Fruit fly (Drosophila melanogaster) whole organism, embryonic: Measurements from ENCODE around the gene CCDC151.

Experiments
- CG10147 ChIP-seq: fragments of 200-800 bp; sonication (Bioruptor generic); optimal IDR thresholded peaks from 2 replicates; lab custom pipeline; 2019; ENCODE audit warnings: missing biosample characterization, mild to moderate bottlenecking, missing genetic modification characterization, moderate library complexity
- CG10565 ChIP-seq: fragments of 200-800 bp; sonication (Bioruptor generic); optimal IDR thresholded peaks from 3 replicates; lab custom pipeline; 2016; ENCODE audit warnings: missing biosample characterization, mild to moderate bottlenecking, missing genetic modification characterization
- CG11398 ChIP-seq: fragments of 200-800 bp; sonication (Bioruptor generic); optimal IDR thresholded peaks from 2 replicates; lab custom pipeline; 2016; ENCODE audit warnings: missing biosample characterization, missing genetic modification characterization
- CG11504 ChIP-seq: fragments of 200-800 bp; sonication (Bioruptor generic); optimal IDR thresholded peaks from 3 replicates; lab custom pipeline; 2019; ENCODE audit warnings: missing biosample characterization, mild to moderate bottlenecking, missing genetic modification characterization, moderate library complexity
- CG12104 ChIP-seq: fragments of 200-800 bp; sonication (Bioruptor generic); optimal IDR thresholded peaks from 3 replicates; lab custom pipeline; 2016; ENCODE audit warnings: missing biosample characterization, missing genetic modification characterization
- CG12299 ChIP-seq: fragments of 200-800 bp; sonication (Bioruptor generic); optimal IDR thresholded peaks from 2 replicates; lab custom pipeline; 2018; ENCODE audit warnings: missing biosample characterization, mild to moderate bottlenecking, missing genetic modification characterization
- CG14965 ChIP-seq: fragments of 200-800 bp; sonication (Bioruptor generic); optimal IDR thresholded peaks from 2 replicates; lab custom pipeline; 2016; ENCODE audit warnings: missing biosample characterization, missing genetic modification characterization, borderline replicate concordance
- CG15011 ChIP-seq: fragments of 200-800 bp; sonication (Bioruptor generic); optimal IDR thresholded peaks from 3 replicates; lab custom pipeline; 2018; ENCODE audit warnings: missing biosample characterization, mild to moderate bottlenecking, missing genetic modification characterization
- CG15269 ChIP-seq: fragments of 200-800 bp; sonication (Bioruptor generic); optimal IDR thresholded peaks from 2 replicates; lab custom pipeline; 2018; ENCODE audit warnings: missing biosample characterization, mild to moderate bottlenecking, missing genetic modification characterization, moderate library complexity
- CG16863 ChIP-seq: fragments of 200-800 bp; sonication (Bioruptor generic); optimal IDR thresholded peaks from 3 replicates; lab custom pipeline; 2016; ENCODE audit warnings: missing biosample characterization, missing genetic modification characterization
- CG17359 ChIP-seq: fragments of 200-800 bp; sonication (Bioruptor generic); optimal IDR thresholded peaks from 3 replicates; lab custom pipeline; 2018; ENCODE audit warnings: missing biosample characterization, mild to moderate bottlenecking, missing genetic modification characterization, moderate library complexity
- CG17361 ChIP-seq: fragments of 200-800 bp; sonication (Bioruptor generic); IDR thresholded peaks from 3 replicates; pipeline ENCODE4 v1.3.6; 2022; ENCODE audit warnings: missing biosample characterization, missing genetic modification characterization
- CG1832 ChIP-seq: fragments of 200-800 bp; sonication (Bioruptor generic); optimal IDR thresholded peaks from 2 replicates; lab custom pipeline; 2017; ENCODE audit warnings: missing biosample characterization, mild to moderate bottlenecking, missing genetic modification characterization, inconsistent platforms
- CG18599 ChIP-seq: fragments of 200-800 bp; sonication (Bioruptor generic); optimal IDR thresholded peaks from 3 replicates; lab custom pipeline; 2017; ENCODE audit warnings: missing biosample characterization, missing genetic modification characterization, mild to moderate bottlenecking, moderate library complexity, missing genetic modification reagents
- CG31388 ChIP-seq: fragments of 200-800 bp; sonication (Bioruptor generic); optimal IDR thresholded peaks from 2 replicates; lab custom pipeline; 2016; ENCODE audit warnings: missing biosample characterization, missing genetic modification characterization
- CG3281 ChIP-seq: fragments of 200-800 bp; sonication (Bioruptor generic); optimal IDR thresholded peaks from 3 replicates; lab custom pipeline; 2017; ENCODE audit warnings: missing biosample characterization, mild to moderate bottlenecking, missing genetic modification characterization
- CG34422 ChIP-seq: fragments of 200-800 bp; sonication (Bioruptor generic); IDR thresholded peaks from 3 replicates; pipeline ENCODE4 v1.3.6; 2022; ENCODE audit warnings: missing biosample characterization, missing genetic modification characterization
- CG3847 ChIP-seq: fragments of 200-800 bp; sonication (Bioruptor generic); IDR thresholded peaks from 2 replicates; pipeline ENCODE4 v1.3.6; 2022; ENCODE audit warnings: missing biosample characterization, missing genetic modification characterization
- CG4730 ChIP-seq: fragments of 200-800 bp; sonication (Bioruptor generic); IDR thresholded peaks from 2 replicates; pipeline ENCODE4 v1.3.6; 2022; ENCODE audit warnings: missing biosample characterization, missing genetic modification characterization
- CG6854 ChIP-seq: fragments of 200-800 bp; sonication (Bioruptor generic); optimal IDR thresholded peaks from 3 replicates; lab custom pipeline; 2017; ENCODE audit warnings: missing biosample characterization, mild to moderate bottlenecking, missing genetic modification characterization
- CG7357 ChIP-seq: fragments of 200-800 bp; sonication (Bioruptor generic); IDR thresholded peaks from 3 replicates; pipeline ENCODE4 v1.3.6; 2022; ENCODE audit warnings: missing biosample characterization, missing genetic modification characterization
- CG8924 ChIP-seq: fragments of 200-800 bp; optimal IDR thresholded peaks from 3 replicates; lab custom pipeline; 2019; ENCODE audit warnings: missing biosample characterization, mild to moderate bottlenecking, missing genetic modification characterization, moderate library complexity
- CG9215 ChIP-seq: fragments of 200-800 bp; sonication (Bioruptor generic); IDR thresholded peaks from 2 replicates; pipeline ENCODE4 v1.3.6; 2022; ENCODE audit warnings: missing biosample characterization, missing genetic modification characterization
- Dip2 ChIP-seq: fragments of 200-800 bp; sonication (Bioruptor generic); IDR thresholded peaks from 2 replicates; pipeline ENCODE4 v1.3.6; 2022; ENCODE audit warnings: missing biosample characterization, missing genetic modification characterization
- MTF-1 ChIP-seq: fragments of 200-800 bp; sonication (Bioruptor generic); optimal IDR thresholded peaks from 2 replicates; lab custom pipeline; 2018; ENCODE audit warnings: missing biosample characterization, mild to moderate bottlenecking, missing genetic modification characterization, borderline replicate concordance
- Nf-YA ChIP-seq: fragments of 200-800 bp; sonication (Bioruptor generic); IDR thresholded peaks from 2 replicates; pipeline ENCODE4 v1.3.6; 2022; ENCODE audit warnings: missing biosample characterization, missing genetic modification characterization
- Nf-YB ChIP-seq: fragments of 200-800 bp; sonication (Bioruptor generic); optimal IDR thresholded peaks from 3 replicates; lab custom pipeline; 2019; ENCODE audit warnings: missing biosample characterization, mild to moderate bottlenecking, missing genetic modification characterization, moderate library complexity
- Oaz ChIP-seq: fragments of 200-800 bp; sonication (Bioruptor generic); IDR thresholded peaks from 2 replicates; pipeline ENCODE4 v1.3.6; 2022; ENCODE audit warnings: missing biosample characterization, missing genetic modification characterization
- Usf ChIP-seq: fragments of 200-800 bp; sonication (Bioruptor generic); optimal IDR thresholded peaks from 2 replicates; lab custom pipeline; 2017; ENCODE audit warnings: missing genotype, missing biosample characterization, missing genetic modification characterization
- Xbp1 ChIP-seq: fragments of 200-800 bp; sonication (Bioruptor generic); optimal IDR thresholded peaks from 3 replicates; lab custom pipeline; 2016; ENCODE audit warnings: missing biosample characterization, mild to moderate bottlenecking, missing genetic modification characterization
- ac ChIP-seq: fragments of 200-800 bp; sonication (Bioruptor generic); optimal IDR thresholded peaks from 3 replicates; lab custom pipeline; 2017; ENCODE audit warnings: missing biosample characterization, mild to moderate bottlenecking, missing genetic modification characterization
- ara ChIP-seq: fragments of 200-800 bp; sonication (Bioruptor generic); IDR thresholded peaks from 2 replicates; pipeline ENCODE4 v1.3.6; 2022; ENCODE audit warnings: missing biosample characterization, missing genetic modification characterization
- ase ChIP-seq: fragments of 200-800 bp; sonication (Bioruptor generic); IDR thresholded peaks from 3 replicates; pipeline ENCODE4 v1.3.6; 2022; ENCODE audit warnings: missing biosample characterization, missing genetic modification characterization
- bcd ChIP-seq: fragments of 200-800 bp; sonication (Bioruptor generic); optimal IDR thresholded peaks from 2 replicates; lab custom pipeline; 2017; ENCODE audit warnings: missing biosample characterization, mild to moderate bottlenecking, missing genetic modification characterization
- br ChIP-seq: fragments of >200 bp; optimal IDR thresholded peaks from 2 replicates; lab custom pipeline; 2017
- cad ChIP-seq: fragments of >200 bp; optimal IDR thresholded peaks from 2 replicates; lab custom pipeline; 2017; ENCODE audit warnings: missing biosample characterization, missing genetic modification characterization
- dimm ChIP-seq: fragments of 200-800 bp; sonication (Bioruptor generic); IDR thresholded peaks from 2 replicates; pipeline ENCODE4 v1.3.6; 2022; ENCODE audit warnings: missing biosample characterization, missing genetic modification characterization
- emc ChIP-seq: fragments of 200-800 bp; sonication (Bioruptor generic); optimal IDR thresholded peaks from 2 replicates; lab custom pipeline; 2016; ENCODE audit warnings: missing biosample characterization, missing genetic modification characterization
- ewg ChIP-seq: fragments of 200-800 bp; sonication (Bioruptor generic); optimal IDR thresholded peaks from 3 replicates; lab custom pipeline; 2017; ENCODE audit warnings: mild to moderate bottlenecking, missing biosample characterization, missing genetic modification reagents, missing genetic modification characterization
- gce ChIP-seq: fragments of 200-800 bp; sonication (Bioruptor generic); IDR thresholded peaks from 3 replicates; pipeline ENCODE4 v1.3.6; 2022; ENCODE audit warnings: missing biosample characterization, missing genetic modification characterization
- hth ChIP-seq: fragments of >200 bp; optimal IDR thresholded peaks from 2 replicates; lab custom pipeline; 2017; ENCODE audit warnings: inconsistent platforms
- jigr1 ChIP-seq: fragments of 200-800 bp; sonication (Bioruptor generic); IDR thresholded peaks from 3 replicates; pipeline ENCODE4 v1.3.6; 2022; ENCODE audit warnings: missing biosample characterization, missing genetic modification characterization
- kni ChIP-seq: fragments of 200-800 bp; sonication (Bioruptor generic); optimal IDR thresholded peaks from 3 replicates; lab custom pipeline; 2017; ENCODE audit warnings: mild to moderate bottlenecking, missing biosample characterization, missing genetic modification reagents, missing genetic modification characterization
- nmo ChIP-seq: fragments of 200-800 bp; sonication (Bioruptor generic); optimal IDR thresholded peaks from 2 replicates; lab custom pipeline; 2018; ENCODE audit warnings: missing biosample characterization, mild to moderate bottlenecking, missing genetic modification characterization, moderate library complexity
- pb ChIP-seq: fragments of 200-800 bp; sonication (Bioruptor generic); optimal IDR thresholded peaks from 3 replicates; lab custom pipeline; 2016; ENCODE audit warnings: missing biosample characterization, missing genetic modification characterization
- peb ChIP-seq: fragments of 200-800 bp; sonication (Bioruptor generic); IDR thresholded peaks from 2 replicates; pipeline ENCODE4 v1.3.6; 2022; ENCODE audit warnings: missing biosample characterization, missing genetic modification characterization
- rib ChIP-seq: fragments of 200-800 bp; sonication (Bioruptor generic); IDR thresholded peaks from 2 replicates; pipeline ENCODE4 v1.3.6; 2022; ENCODE audit warnings: missing biosample characterization, missing genetic modification characterization
- row ChIP-seq: fragments of 200-800 bp; sonication (Bioruptor generic); IDR thresholded peaks from 3 replicates; pipeline ENCODE4 v1.3.6; 2022; ENCODE audit warnings: missing biosample characterization, missing genetic modification characterization
- sr ChIP-seq: fragments of 200-800 bp; sonication (Bioruptor generic); IDR thresholded peaks from 3 replicates; pipeline ENCODE4 v1.3.6; 2022; ENCODE audit warnings: missing biosample characterization, missing genetic modification characterization
- twi ChIP-seq: fragments of 200-800 bp; optimal IDR thresholded peaks from 2 replicates; lab custom pipeline; 2019; ENCODE audit warnings: missing biosample characterization, mild to moderate bottlenecking, missing genetic modification characterization, moderate library complexity
- unpg ChIP-seq: fragments of 200-800 bp; sonication (Bioruptor generic); optimal IDR thresholded peaks from 3 replicates; lab custom pipeline; 2018; ENCODE audit warnings: missing biosample characterization, mild to moderate bottlenecking, missing genetic modification characterization, moderate library complexity
- vfl ChIP-seq: fragments of 200-800 bp; sonication (Bioruptor generic); optimal IDR thresholded peaks from 2 replicates; lab custom pipeline; 2016; ENCODE audit warnings: missing biosample characterization, missing genetic modification characterization
- vnd ChIP-seq: fragments of 200-800 bp; sonication (Bioruptor generic); IDR thresholded peaks from 3 replicates; pipeline ENCODE4 v1.3.6; 2022; ENCODE audit warnings: missing biosample characterization, missing genetic modification characterization; ENCODE audit not compliant: partially characterized antibody

Gene CCDC151

dm6 chr3L:11833296-11833717 lies 47.9 kb upstream of the CCDC151 start, which contains the start of gene CycA (continued):
- TF ChIP-seq CG10565 (GFP tag; lab: Kevin White, UChicago) (no peak), unpg (GFP tag; lab: Kevin White, UChicago) (no peak), br (lab: Kevin White, UChicago) (no peak), vnd (peak; percentile 74; the same call in 2 of the 3 replicates), nmo (peak; percentile 50), Usf (GFP tag; lab: Kevin White, UChicago) (no peak), ase (GFP tag; lab: Robert Waterston, UW) (no peak), kni (GFP tag; lab: Kevin White, UChicago) (no peak), hth (no peak), CG3281 (GFP tag; lab: Kevin White, UChicago) (no peak), dimm (no peak), CG17359 (tag; lab: Kevin White, UChicago) (no peak), CG12299 (tag; lab: Kevin White, UChicago) (peak; percentile 32), Oaz (GFP tag; lab: Robert Waterston, UW) (no peak), CG6854 (no peak), CG7357 (GFP tag; lab: Robert Waterston, UW) (no peak), CG17361 (no peak), rib (GFP tag; lab: Robert Waterston, UW) (no peak), ewg (GFP tag; lab: Kevin White, UChicago) (no peak), ac (no peak), gce (GFP tag; lab: Robert Waterston, UW) (no peak), Nf-YA (GFP tag; lab: Robert Waterston, UW) (no peak), twi (tag; lab: Kevin White, UChicago) (peak; percentile 13), MTF-1 (GFP tag; lab: Kevin White, UChicago) (no peak), bcd (GFP tag; lab: Kevin White, UChicago) (no peak), CG4730 (GFP tag; lab: Robert Waterston, UW) (no peak), CG12104 (no peak), CG1832 (no peak), CG14965 (GFP tag; lab: Kevin White, UChicago) (no peak), CG34422 (GFP tag; lab: Robert Waterston, UW) (no peak), cad (GFP tag; lab: Kevin White, UChicago) (no peak), CG3847 (GFP tag; lab: Robert Waterston, UW) (peak; percentile 72), CG15011 (GFP tag; lab: Kevin White, UChicago) (no peak), ara (GFP tag; lab: Robert Waterston, UW) (no peak), emc (GFP tag; lab: Kevin White, UChicago) (no peak), CG31388 (GFP tag; lab: Kevin White, UChicago) (no peak), jigr1 (GFP tag; lab: Robert Waterston, UW) (no peak), CG15269 (no peak), CG8924 (tag; lab: Kevin White, UChicago) (peak; percentile 66), CG16863 (GFP tag; lab: Kevin White, UChicago) (no peak), vfl (GFP tag; lab: Kevin White, UChicago) (no peak), CG11398 (GFP tag; lab: Kevin White, UChicago) (no peak), CG10147 (GFP tag; lab: Kevin White, UChicago) (no peak), CG9215 (peak; percentile 99), CG11504 (tag; lab: Kevin White, UChicago) (peak; percentile 61), sr (GFP tag; lab: Robert Waterston, UW) (no peak), Dip2 (GFP tag; lab: Robert Waterston, UW) (no peak), Nf-YB (no peak), Xbp1 (peak; percentile 15), peb (GFP tag; lab: Robert Waterston, UW) (no peak), row (peak; percentile 13; the same call in 1 of the 3 replicates), pb (GFP tag; lab: Kevin White, UChicago) (no peak), CG18599 (GFP tag; lab: Kevin White, UChicago) (no peak)
